Worm (Caenorhabditis elegans) whole organism, young adult: ENCODE data around the gene Y48A6B.8.

ENCODE experiments used
- B0035.1 ChIP-seq: sonication (generic microtip); optimal IDR thresholded peaks from 2 replicates; lab custom pipeline; 2016; ENCODE audit warnings: missing genetic modification characterization, mild to moderate bottlenecking, missing compliant biosample characterization, missing genotype, missing genetic modification reagents
- C06A6.2 ChIP-seq: fragments of 200-800 bp; sonication (Bioruptor generic); conservative IDR thresholded peaks from 2 replicates; pipeline ENCODE4 v1.3.6; 2022; ENCODE audit warnings: missing genetic modification characterization, missing compliant biosample characterization
- F10E7.11 ChIP-seq: sonication (generic microtip); optimal IDR thresholded peaks from 2 replicates; lab custom pipeline; 2017; ENCODE audit warnings: mild to moderate bottlenecking, missing genetic modification characterization, moderate library complexity, missing compliant biosample characterization
- F33H1.4 ChIP-seq: fragments of 200-800 bp; sonication (Bioruptor generic); IDR thresholded peaks from 2 replicates; pipeline ENCODE4 v1.3.6; 2022; ENCODE audit warnings: missing genetic modification reagents, missing genetic modification characterization, missing compliant biosample characterization
- F39B2.1 ChIP-seq: fragments of 200-800 bp; sonication (Bioruptor generic); IDR thresholded peaks from 2 replicates; pipeline ENCODE4 v1.3.6; 2022; ENCODE audit warnings: missing genetic modification reagents, missing genetic modification characterization, missing compliant biosample characterization
- K11D2.4 ChIP-seq: fragments of 200-800 bp; sonication (Bioruptor generic); IDR thresholded peaks from 2 replicates; pipeline ENCODE4 v1.3.6; 2022; ENCODE audit warnings: missing genetic modification reagents, missing genetic modification characterization, missing compliant biosample characterization
- Y56A3A.18 ChIP-seq: fragments of 200-800 bp; sonication (Bioruptor generic); IDR thresholded peaks from 2 replicates; pipeline ENCODE4 v1.3.6; 2022; ENCODE audit warnings: missing genetic modification reagents, missing genetic modification characterization, missing compliant biosample characterization
- ZK185.1 ChIP-seq: sonication (generic microtip); optimal IDR thresholded peaks from 2 replicates; lab custom pipeline; 2016; ENCODE audit warnings: mild to moderate bottlenecking, missing genetic modification characterization, missing compliant biosample characterization; ENCODE audit not compliant: poor library complexity, severe bottlenecking
- ama-1 ChIP-seq, 3 experiments: fragments of 150-350 bp in 1 of 3; sonication (generic microtip) in 2 of 3; optimal IDR thresholded peaks; 2 replicates each; lab custom pipeline; 2014 to 2018; ENCODE audit warnings: missing biosample characterization in 2 of 3, missing genetic modification characterization in 2 of 3, missing genetic modification reagents in 2 of 3
- atf-7 ChIP-seq: sonication (generic microtip); optimal IDR thresholded peaks from 2 replicates; lab custom pipeline; 2017; ENCODE audit warnings: mild to moderate bottlenecking, missing genetic modification characterization, missing compliant biosample characterization
- attf-5 ChIP-seq: fragments of 200-800 bp; sonication (Bioruptor generic); optimal IDR thresholded peaks from 2 replicates; lab custom pipeline; 2018; ENCODE audit warnings: mild to moderate bottlenecking, missing genetic modification characterization, missing compliant biosample characterization
- attf-6 ChIP-seq: fragments of 200-800 bp; sonication (Bioruptor generic); IDR thresholded peaks from 2 replicates; pipeline ENCODE4 v1.3.6; 2022; ENCODE audit warnings: missing genetic modification reagents, missing genetic modification characterization, missing compliant biosample characterization
- bed-1 ChIP-seq: fragments of 200-800 bp; sonication (Bioruptor generic); IDR thresholded peaks from 2 replicates; pipeline ENCODE4 v1.3.6; 2022; ENCODE audit warnings: missing genetic modification reagents, missing genetic modification characterization, missing compliant biosample characterization
- ccch-3 ChIP-seq: fragments of 200-800 bp; sonication (Bioruptor generic); optimal IDR thresholded peaks from 2 replicates; lab custom pipeline; 2018; ENCODE audit warnings: mild to moderate bottlenecking, missing genetic modification characterization, missing compliant biosample characterization
- cebp-1 ChIP-seq, 2 experiments: fragments of 200-800 bp in 1 of 2; sonication (Bioruptor generic) in 1 of 2; sonication (generic microtip) in 1 of 2; IDR thresholded peaks in 1 of 2; optimal IDR thresholded peaks in 1 of 2; 2 replicates each; pipeline versions ENCODE4 v1.3.6 to Lab custom; 2017 to 2022; ENCODE audit warnings: missing compliant biosample characterization in 2 of 2, missing genetic modification characterization in 2 of 2, mild to moderate bottlenecking in 1 of 2, missing genetic modification reagents in 1 of 2, moderate library complexity in 1 of 2
- cebp-2 ChIP-seq: fragments of 200-800 bp; sonication (Bioruptor generic); IDR thresholded peaks from 2 replicates; pipeline ENCODE4 v1.3.6; 2022; ENCODE audit warnings: missing genetic modification characterization, missing compliant biosample characterization
- ceh-79 ChIP-seq: sonication (generic microtip); optimal IDR thresholded peaks from 2 replicates; lab custom pipeline; 2017; ENCODE audit warnings: mild to moderate bottlenecking, missing genetic modification characterization, missing compliant biosample characterization
- him-1 ChIP-seq: sonication (generic microtip); optimal IDR thresholded peaks from 2 replicates; lab custom pipeline; 2016; ENCODE audit warnings: missing genotype, missing genetic modification reagents, missing genetic modification characterization, missing compliant biosample characterization
- hmg-1.2 ChIP-seq: fragments of 200-800 bp; sonication (Bioruptor generic); IDR thresholded peaks from 2 replicates; pipeline ENCODE4 v1.3.6; 2022; ENCODE audit warnings: missing genetic modification reagents, missing genetic modification characterization, missing compliant biosample characterization
- lin-40 ChIP-seq: sonication (generic microtip); optimal IDR thresholded peaks from 2 replicates; lab custom pipeline; 2016; ENCODE audit warnings: missing genetic modification characterization, mild to moderate bottlenecking, missing compliant biosample characterization, missing genotype, missing genetic modification reagents
- madf-10 ChIP-seq: sonication (generic microtip); optimal IDR thresholded peaks from 2 replicates; lab custom pipeline; 2016; ENCODE audit warnings: mild to moderate bottlenecking, missing genetic modification characterization, missing compliant biosample characterization
- mcd-1 ChIP-seq: fragments of 200-800 bp; sonication (Bioruptor generic); IDR thresholded peaks from 2 replicates; pipeline ENCODE4 v1.3.6; 2022; ENCODE audit warnings: missing genetic modification reagents, missing genetic modification characterization, missing compliant biosample characterization
- mel-28 ChIP-seq: sonication (generic microtip); optimal IDR thresholded peaks from 2 replicates; lab custom pipeline; 2016; ENCODE audit warnings: borderline replicate concordance, mild to moderate bottlenecking, missing genetic modification characterization, missing compliant biosample characterization
- nfya-1 ChIP-seq: sonication (generic microtip); optimal IDR thresholded peaks from 2 replicates; lab custom pipeline; 2017; ENCODE audit warnings: antibody characterized with exemption, missing compliant biosample characterization, missing genetic modification characterization, borderline replicate concordance; ENCODE audit not compliant: insufficient read depth
- nhr-80 ChIP-seq: sonication (generic microtip); optimal IDR thresholded peaks from 2 replicates; lab custom pipeline; 2016; ENCODE audit warnings: missing genetic modification characterization, missing compliant biosample characterization
- pha-4 ChIP-seq: fragments of 150-350 bp; sonication (generic microtip); optimal IDR thresholded peaks from 2 replicates; lab custom pipeline; 2014; ENCODE audit warnings: missing biosample characterization, missing genetic modification reagents, missing genetic modification characterization
- sea-2 ChIP-seq: fragments of 200-800 bp; sonication (Bioruptor generic); IDR thresholded peaks from 2 replicates; pipeline ENCODE4 v1.3.6; 2022; ENCODE audit warnings: missing genetic modification characterization, missing compliant biosample characterization
- snpc-1.1 ChIP-seq: sonication (generic microtip); optimal IDR thresholded peaks from 2 replicates; lab custom pipeline; 2017; ENCODE audit warnings: missing genetic modification characterization, mild to moderate bottlenecking, missing compliant biosample characterization, antibody characterized with exemption, moderate library complexity, missing genotype, missing genetic modification reagents; ENCODE audit not compliant: insufficient read depth
- snpc-3.4 ChIP-seq: sonication (generic microtip); optimal IDR thresholded peaks from 2 replicates; lab custom pipeline; 2017; ENCODE audit warnings: missing genetic modification characterization, mild to moderate bottlenecking, missing compliant biosample characterization, antibody characterized with exemption, moderate library complexity, missing genotype, missing genetic modification reagents
- somi-1 ChIP-seq: fragments of 200-800 bp; sonication (Bioruptor generic); optimal IDR thresholded peaks from 2 replicates; lab custom pipeline; 2018; ENCODE audit warnings: mild to moderate bottlenecking, missing genetic modification characterization, missing compliant biosample characterization
- tbp1 ChIP-seq: fragments of 200-800 bp; sonication (Bioruptor generic); optimal IDR thresholded peaks from 2 replicates; lab custom pipeline; 2018; ENCODE audit warnings: mild to moderate bottlenecking, missing genetic modification characterization, missing compliant biosample characterization
- tbx-9 ChIP-seq: sonication (generic microtip); optimal IDR thresholded peaks from 2 replicates; lab custom pipeline; 2016; ENCODE audit warnings: borderline replicate concordance, missing genetic modification characterization, inconsistent platforms, missing compliant biosample characterization
- unc-62 ChIP-seq: fragments of 150-350 bp; optimal IDR thresholded peaks from 2 replicates; lab custom pipeline; 2014; ENCODE audit warnings: missing biosample characterization, missing genetic modification reagents, missing genetic modification characterization
- zfh-2 ChIP-seq: fragments of 200-800 bp; sonication (Bioruptor generic); conservative IDR thresholded peaks from 2 replicates; pipeline ENCODE4 v1.3.6; 2022; ENCODE audit warnings: missing genetic modification reagents, missing genetic modification characterization, missing compliant biosample characterization
- ztf-22 ChIP-seq: fragments of 200-800 bp; sonication (Bioruptor generic); optimal IDR thresholded peaks from 2 replicates; lab custom pipeline; 2018; ENCODE audit warnings: mild to moderate bottlenecking, missing genetic modification characterization, moderate library complexity, missing compliant biosample characterization
- ztf-26 ChIP-seq: sonication (generic microtip); optimal IDR thresholded peaks from 2 replicates; lab custom pipeline; 2017; ENCODE audit warnings: missing genetic modification characterization, missing compliant biosample characterization
- ztf-3 ChIP-seq: fragments of 200-800 bp; sonication (Bioruptor generic); optimal IDR thresholded peaks from 2 replicates; lab custom pipeline; 2018; ENCODE audit warnings: mild to moderate bottlenecking, missing genetic modification characterization, missing compliant biosample characterization

The Y48A6B.8 gene

DNA sequence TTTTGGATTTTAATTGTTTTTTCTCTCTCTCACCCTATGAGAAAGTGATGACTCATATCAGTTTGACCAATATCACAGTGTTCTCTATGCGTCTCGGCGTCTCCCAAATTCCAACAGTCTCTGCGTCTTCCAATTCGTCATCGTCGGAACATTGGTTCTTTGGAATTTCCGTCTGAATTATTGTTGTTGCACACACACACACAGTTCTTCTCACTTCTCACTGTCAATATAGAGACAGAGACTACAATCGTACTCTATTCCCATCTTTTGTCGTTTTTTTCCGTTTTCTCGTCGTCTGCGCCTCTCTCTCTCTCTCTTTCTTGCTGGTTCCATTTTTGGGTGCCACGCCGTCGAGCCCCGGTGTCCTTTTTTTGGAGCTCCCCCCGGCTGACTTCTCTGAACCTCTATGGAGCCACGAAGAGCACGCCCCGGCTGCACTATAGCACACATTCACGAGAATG lies 21.5 kb upstream of the Y48A6B.8 start (continued):
- TF ChIP-seq F33H1.4 (GFP tag; lab: Robert Waterston, UW): no peak
- no peak for TF ChIP-seq K11D2.4 (GFP tag; lab: Robert Waterston, UW)
- peak; percentile 11; the same call in 1 of the 2 replicates for TF ChIP-seq cebp-1 (GFP tag; IDR thresholded peaks at IDR 0.05; lab: Robert Waterston, UW)
- peak; percentile 29 for TF ChIP-seq cebp-1 (tag; optimal IDR thresholded peaks at IDR 0.05; lab: Kevin White, UChicago)
- TF ChIP-seq tbp1 (GFP tag; lab: Kevin White, UChicago): peak; percentile 13
- TF ChIP-seq ztf-22 (GFP tag; lab: Kevin White, UChicago): no peak
- TF ChIP-seq snpc-3.4: no peak
- no peak for TF ChIP-seq sea-2 (GFP tag; lab: Robert Waterston, UW)
- TF ChIP-seq him-1 (tag; lab: Kevin White, UChicago): no peak
- TF ChIP-seq Y56A3A.18: no peak
- no peak for TF ChIP-seq nfya-1 (tag; lab: Kevin White, UChicago)
- TF ChIP-seq attf-5 (GFP tag; lab: Kevin White, UChicago): peak; percentile 39
- TF ChIP-seq F39B2.1: no peak
- peak; percentile 34 for TF ChIP-seq nhr-80 (tag; lab: Kevin White, UChicago)
- no peak for TF ChIP-seq ceh-79 (tag; lab: Kevin White, UChicago)
- TF ChIP-seq mel-28 (tag; lab: Kevin White, UChicago): no peak
- TF ChIP-seq tbx-9 (tag; lab: Kevin White, UChicago): no peak
- TF ChIP-seq hmg-1.2 (GFP tag; lab: Robert Waterston, UW): peak; percentile 77; the same call in 1 of the 2 replicates
- TF ChIP-seq ccch-3 (GFP tag; lab: Kevin White, UChicago): no peak
- TF ChIP-seq zfh-2: peak; percentile 90
- no peak for TF ChIP-seq ztf-3
- TF ChIP-seq bed-1 (GFP tag; lab: Robert Waterston, UW): no peak
- no peak for TF ChIP-seq C06A6.2 (GFP tag; lab: Robert Waterston, UW)
- no peak for TF ChIP-seq F10E7.11
- no peak for TF ChIP-seq ZK185.1 (tag; lab: Kevin White, UChicago)
- no peak for TF ChIP-seq B0035.1 (tag; lab: Kevin White, UChicago)
- no peak for TF ChIP-seq somi-1
- no peak for TF ChIP-seq ama-1 (optimal IDR thresholded peaks at IDR 0.05; lab: Kevin White, UChicago)
- no peak for TF ChIP-seq ama-1 (GFP tag; optimal IDR thresholded peaks at IDR 0.05; lab: Kevin White, UChicago)
- TF ChIP-seq madf-10: no peak
- TF ChIP-seq unc-62 (GFP tag; lab: Kevin White, UChicago): no peak
- peak; percentile 32 for TF ChIP-seq lin-40 (tag; lab: Kevin White, UChicago)
- TF ChIP-seq snpc-1.1 (tag; lab: Kevin White, UChicago): no peak
- no peak for TF ChIP-seq ztf-26
- no peak for TF ChIP-seq cebp-2 (GFP tag; lab: Robert Waterston, UW)
- TF ChIP-seq mcd-1 (GFP tag; lab: Robert Waterston, UW): no peak; the same call in 1 of the 2 replicates
- TF ChIP-seq, all 124 proteins: peak for 9

DNA sequence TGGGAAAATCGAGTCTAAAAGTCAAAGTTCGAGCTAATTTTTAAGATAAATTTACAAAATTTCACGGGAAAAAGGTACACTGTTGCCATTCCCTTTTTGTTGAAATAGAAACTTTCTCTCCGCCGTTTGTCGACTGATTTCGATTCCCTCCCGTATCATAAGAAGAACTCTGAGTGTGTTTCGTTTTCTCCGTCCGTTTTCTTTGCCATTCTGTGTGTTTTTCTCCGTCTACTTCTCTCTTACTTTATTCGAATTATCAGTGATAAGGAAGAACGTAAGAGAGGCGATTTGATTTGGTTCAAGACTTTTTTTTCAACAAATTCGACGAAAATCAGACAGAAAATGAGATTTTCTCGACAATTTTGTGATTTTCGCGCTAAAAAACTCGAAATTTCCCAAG lies 17.3 kb upstream of the Y48A6B.8 start:
- peak; percentile 76 for TF ChIP-seq nhr-80 (tag; lab: Kevin White, UChicago)
- no peak for TF ChIP-seq cebp-1 (GFP tag; IDR thresholded peaks at IDR 0.05; lab: Robert Waterston, UW)
- TF ChIP-seq cebp-1 (tag; optimal IDR thresholded peaks at IDR 0.05; lab: Kevin White, UChicago): peak; percentile 2
- no peak for TF ChIP-seq pha-4 (tag; lab: Kevin White, UChicago)

DNA sequence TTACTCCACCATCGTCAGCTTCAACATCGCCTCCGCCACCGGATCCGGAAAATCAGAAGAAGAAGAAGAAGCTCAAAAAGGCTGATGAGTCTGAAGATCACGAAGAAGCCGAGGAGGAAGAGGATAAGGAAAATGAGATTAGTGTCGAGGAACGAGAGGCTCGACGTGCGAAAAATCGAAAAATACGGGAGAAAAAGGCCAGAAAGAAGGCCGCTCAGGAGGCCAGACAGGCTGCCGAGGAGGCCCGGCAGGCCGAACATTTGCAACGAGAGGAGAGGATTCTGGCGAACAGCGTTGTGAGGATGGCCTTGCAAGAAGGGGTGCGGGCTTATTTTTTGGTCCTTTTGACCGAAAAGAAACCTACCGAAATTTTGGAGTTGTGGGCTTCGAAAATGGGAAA lies 16.0 kb upstream of the Y48A6B.8 start:
- TF ChIP-seq zfh-2: peak; percentile 69
- no peak for TF ChIP-seq atf-7 (tag; lab: Kevin White, UChicago)
- no peak for TF ChIP-seq attf-6
